Worm (Caenorhabditis elegans): ENCODE measurements around the gene fbxb-39.
A peak's percentile ranks its signal among the peaks of the same experiment; 100 is the strongest.

fbxb-39 gene

DNA sequence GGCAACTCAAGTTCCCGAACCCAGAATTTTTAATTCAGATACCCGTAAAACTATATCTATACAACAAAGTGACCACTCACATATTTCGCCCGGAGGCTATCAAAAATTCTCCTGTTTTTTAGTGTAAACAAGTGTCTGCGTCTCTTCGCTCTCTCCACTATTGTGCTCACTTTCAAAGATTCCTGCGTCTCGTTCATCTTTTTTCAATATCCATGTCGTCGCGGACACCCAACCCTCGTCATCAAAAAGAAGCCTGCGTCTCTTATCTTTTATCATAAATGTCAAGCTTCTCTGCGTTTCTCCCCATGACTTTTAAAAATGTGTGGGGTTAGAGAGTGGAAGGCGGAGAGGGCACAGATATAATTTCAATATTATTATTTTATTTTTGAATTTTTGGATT, 44.5 kb upstream of the fbxb-39 start (continued):
- no peak for TF ChIP-seq pax-3 (tag; optimal IDR thresholded peaks at IDR 0.05)
- peak; percentile 30 for TF ChIP-seq fkh-4 (tag; optimal IDR thresholded peaks at IDR 0.05; ENCODE audit: borderline replicate concordance)
- TF ChIP-seq hpl-2 (GFP tag; optimal IDR thresholded peaks at IDR 0.05), result no peak
- peak; percentile 46 for TF ChIP-seq fkh-8 (tag; optimal IDR thresholded peaks at IDR 0.05)
- TF ChIP-seq nhr-84 (tag; optimal IDR thresholded peaks at IDR 0.05), result no peak
- no peak for TF ChIP-seq nhr-90 (tag; optimal IDR thresholded peaks at IDR 0.05; ENCODE audit: poor library complexity)
- TF ChIP-seq sox-4 (tag; optimal IDR thresholded peaks at IDR 0.05), result no peak

DNA sequence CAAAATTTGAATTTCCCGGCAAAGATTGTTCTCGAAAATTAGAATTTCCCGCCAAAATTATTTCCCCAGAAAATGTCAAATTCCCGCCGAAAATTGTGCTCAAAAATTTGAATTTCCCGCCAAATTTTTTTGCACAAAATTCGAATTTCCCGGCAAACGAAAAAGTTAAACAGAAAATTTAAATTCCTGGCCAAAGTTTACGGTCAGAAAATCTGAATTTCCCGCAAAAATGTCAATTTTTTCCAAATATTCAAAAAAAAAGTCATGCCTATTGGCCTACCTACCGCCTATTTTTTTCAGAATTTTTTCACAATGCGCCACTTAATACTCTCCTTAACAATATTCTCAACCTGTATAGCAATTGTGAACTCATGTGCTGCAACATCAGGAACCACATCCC, 42.5 kb upstream of the fbxb-39 start, which contains the start of gene K02E7.1:
Gene K02E7.1 (plus strand): TSS at position 301 of the 400 bp plus-strand sequence.
- TF ChIP-seq egl-13 (tag; optimal IDR thresholded peaks at IDR 0.05) (no peak), mef-2 (tag; optimal IDR thresholded peaks at IDR 0.05) (no peak), efl-1 (optimal IDR thresholded peaks at IDR 0.05) (no peak), efl-1 (GFP tag; optimal IDR thresholded peaks at IDR 0.05 in 1 of 2) (no peak), aly-2 (tag; optimal IDR thresholded peaks at IDR 0.05) (no peak), swsn-7 (tag; optimal IDR thresholded peaks at IDR 0.05) (no peak), xbp-1 (tag; optimal IDR thresholded peaks at IDR 0.05) (no peak)

DNA sequence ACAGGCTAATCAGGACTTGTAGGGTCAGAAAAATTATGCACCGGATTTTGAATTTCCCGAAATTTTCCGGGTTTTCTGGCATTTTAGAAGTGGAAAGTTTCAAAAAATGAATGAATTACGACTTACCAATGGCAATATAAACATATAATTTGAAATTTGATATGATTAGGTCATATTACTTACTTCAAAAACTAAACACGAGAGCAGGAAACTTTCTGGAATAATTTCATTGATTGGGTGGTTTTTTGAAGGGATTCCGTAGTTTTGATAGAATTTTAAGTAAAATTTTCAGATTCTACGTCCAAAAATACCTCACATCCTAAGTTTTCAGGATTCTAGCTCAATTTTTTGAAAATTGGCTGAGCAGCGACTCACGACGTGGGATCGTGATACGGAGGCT, 35.1 kb upstream of the fbxb-39 start, which contains the start of gene K02E7.11:
Gene K02E7.11 (minus strand): TSS at position 101 of the 400 bp plus-strand sequence.
- TF ChIP-seq mep-1 (tag; optimal IDR thresholded peaks at IDR 0.05) (no peak), ceh-82 (tag; optimal IDR thresholded peaks at IDR 0.05) (no peak), egl-27 (tag; optimal IDR thresholded peaks at IDR 0.05) (no peak), fkh-10 (GFP tag; optimal IDR thresholded peaks at IDR 0.05) (no peak), ztf-11 (tag; optimal IDR thresholded peaks at IDR 0.05) (no peak), snu-23 (GFP tag; optimal IDR thresholded peaks at IDR 0.05) (no peak), rnt-1 (tag; optimal IDR thresholded peaks at IDR 0.05) (no peak), sox-4 (tag; optimal IDR thresholded peaks at IDR 0.05) (no peak)

DNA sequence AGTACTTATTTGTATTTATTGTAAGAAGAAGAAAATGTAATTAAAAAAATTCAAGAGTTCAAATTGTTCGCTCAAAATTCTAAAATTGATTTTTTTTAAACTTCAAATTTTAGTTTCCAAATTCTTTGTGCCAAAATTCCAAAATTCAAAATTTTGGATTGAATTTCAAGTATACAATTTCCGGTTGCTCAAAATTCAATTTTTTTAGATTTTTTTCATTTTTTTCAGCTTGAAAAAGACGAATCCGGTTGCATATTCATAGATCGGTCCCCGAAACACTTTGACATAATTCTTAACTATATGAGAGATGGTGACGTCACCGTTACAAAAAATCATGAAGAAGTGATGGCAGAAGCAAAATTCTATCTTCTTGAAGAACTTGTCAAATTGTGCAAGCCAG, 31.7 kb upstream of the fbxb-39 start, which contains the start of gene K02E7.4:
Gene K02E7.4 (plus strand): TSS at position 301 of the 400 bp plus-strand sequence.
- TF ChIP-seq mdl-1 (tag; optimal IDR thresholded peaks at IDR 0.05) (no peak), nhr-12 (tag; optimal IDR thresholded peaks at IDR 0.05) (no peak), zag-1 (tag; optimal IDR thresholded peaks at IDR 0.05) (no peak), lsy-2 (tag; optimal IDR thresholded peaks at IDR 0.05) (no peak), nhr-11 (tag; optimal IDR thresholded peaks at IDR 0.05) (no peak), mep-1 (tag; optimal IDR thresholded peaks at IDR 0.05) (no peak), blmp-1 (tag; optimal IDR thresholded peaks at IDR 0.05) (no peak), C34B4.2 (tag; optimal IDR thresholded peaks at IDR 0.05) (no peak), dsc-1 (tag; optimal IDR thresholded peaks at IDR 0.05) (no peak), hpl-2 (GFP tag; optimal IDR thresholded peaks at IDR 0.05) (no peak), ztf-11 (tag; optimal IDR thresholded peaks at IDR 0.05) (no peak), F16B12.6 (tag; optimal IDR thresholded peaks at IDR 0.05) (no peak), nhr-85 (tag) (no peak), isw-1 (GFP tag; IDR thresholded peaks at IDR 0.05) (no peak), unc-30 (tag; optimal IDR thresholded peaks at IDR 0.05) (no peak), fos-1 (tag; optimal IDR thresholded peaks at IDR 0.05) (no peak), nhr-76 (tag; optimal IDR thresholded peaks at IDR 0.05) (no peak), ces-1 (GFP tag; optimal IDR thresholded peaks at IDR 0.05) (no peak), irx-1 (tag; optimal IDR thresholded peaks at IDR 0.05) (no peak), aha-1 (tag; optimal IDR thresholded peaks at IDR 0.05) (no peak)

DNA sequence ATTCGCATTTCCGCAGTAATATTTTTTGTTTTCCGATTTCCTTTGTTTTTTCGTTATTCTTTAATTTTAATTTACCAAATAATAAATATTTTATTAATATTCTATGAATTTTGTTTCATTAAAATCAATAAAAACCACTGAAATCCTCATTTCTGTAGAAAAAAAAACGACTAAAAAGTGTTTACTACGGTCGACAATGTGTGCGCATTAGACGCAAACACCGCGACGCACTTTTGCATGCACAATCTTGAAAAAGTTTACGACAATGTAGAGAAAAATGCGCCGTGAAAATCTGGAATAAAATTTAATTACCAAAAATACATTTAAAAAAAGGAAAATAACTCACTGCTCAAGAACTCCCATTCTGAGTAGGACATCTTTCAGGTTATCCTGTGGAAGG, 31.1 kb upstream of the fbxb-39 start:
- TF ChIP-seq nhr-19 (GFP tag; conservative IDR thresholded peaks at IDR 0.05) (no peak), efl-1 (optimal IDR thresholded peaks at IDR 0.05) (peak in 1 of 2 experiments; percentile 6), efl-1 (GFP tag; optimal IDR thresholded peaks at IDR 0.05 in 1 of 2) (no peak), lsy-2 (tag; optimal IDR thresholded peaks at IDR 0.05) (peak in 1 of 2 experiments; percentile 63), fkh-4 (tag; optimal IDR thresholded peaks at IDR 0.05; ENCODE audit: borderline replicate concordance) (no peak), grh-1 (GFP tag; IDR thresholded peaks at IDR 0.05) (no peak), lin-35 (GFP tag; optimal IDR thresholded peaks at IDR 0.05) (no peak), nhr-12 (tag; optimal IDR thresholded peaks at IDR 0.05) (no peak), skn-1 (tag; optimal IDR thresholded peaks at IDR 0.05) (no peak), hlh-17 (GFP tag; optimal IDR thresholded peaks at IDR 0.05; ENCODE audit: borderline replicate concordance) (no peak), C16A3.4 (tag; optimal IDR thresholded peaks at IDR 0.05) (no peak), swsn-7 (tag; optimal IDR thresholded peaks at IDR 0.05) (no peak), nhr-47 (tag; optimal IDR thresholded peaks at IDR 0.05) (no peak), lin-14 (GFP tag; optimal IDR thresholded peaks at IDR 0.05) (no peak)
